Worm (Caenorhabditis elegans) whole organism, L4 larva: ENCODE measurements around the gene W06A7.2.

Experiments used
- aha-1 ChIP-seq: fragments of 150-350 bp; peaks from one replicate; lab custom pipeline; 2014; ENCODE audit warnings: missing biosample characterization, missing genetic modification characterization
- aly-2 ChIP-seq: sonication (generic microtip); optimal IDR thresholded peaks from 2 replicates; lab custom pipeline; 2018; ENCODE audit warnings: missing biosample characterization, missing genetic modification characterization
- ceh-28 ChIP-seq: fragments of 150-350 bp; optimal IDR thresholded peaks from 2 replicates; lab custom pipeline; 2014; ENCODE audit warnings: missing biosample characterization, missing genetic modification reagents, missing genetic modification characterization
- dmd-8 ChIP-seq: fragments of 200-800 bp; sonication (Bioruptor generic); IDR thresholded peaks from 2 replicates; pipeline ENCODE4 v1.3.6; 2022; ENCODE audit warnings: missing genetic modification characterization, missing compliant biosample characterization
- fos-1 ChIP-seq: fragments of 150-350 bp; optimal IDR thresholded peaks from 2 replicates; lab custom pipeline; 2014; ENCODE audit warnings: missing biosample characterization, missing genetic modification characterization
- madf-9 ChIP-seq: fragments of 200-800 bp; sonication (Bioruptor generic); conservative IDR thresholded peaks from 2 replicates; pipeline ENCODE4 v1.3.6; 2022; ENCODE audit warnings: missing genetic modification reagents, missing genetic modification characterization, missing compliant biosample characterization
- mep-1 ChIP-seq: fragments of 150-350 bp; sonication (generic microtip); optimal IDR thresholded peaks from 3 replicates; lab custom pipeline; 2014; ENCODE audit warnings: missing biosample characterization, missing genetic modification characterization
- mxl-2 ChIP-seq: fragments of 200-800 bp; sonication (Bioruptor generic); conservative IDR thresholded peaks from 2 replicates; pipeline ENCODE4 v1.3.6; 2022; ENCODE audit warnings: missing genetic modification reagents, missing genetic modification characterization, missing compliant biosample characterization
- nhr-237 ChIP-seq: sonication (generic microtip); optimal IDR thresholded peaks from 2 replicates; lab custom pipeline; 2017; ENCODE audit warnings: missing biosample characterization, missing genetic modification characterization
- nhr-76 ChIP-seq: fragments of 150-350 bp; optimal IDR thresholded peaks from 2 replicates; lab custom pipeline; 2014; ENCODE audit warnings: missing biosample characterization, missing genetic modification characterization
- nhr-77 ChIP-seq: fragments of 150-350 bp; optimal IDR thresholded peaks from 2 replicates; lab custom pipeline; 2014; ENCODE audit warnings: missing biosample characterization, missing genetic modification characterization
- pha-4 ChIP-seq, 2 experiments: fragments of 150-350 bp in 1 of 2; fragments of 200-800 bp in 1 of 2; sonication (Bioruptor generic) in 1 of 2; IDR thresholded peaks in 1 of 2; optimal IDR thresholded peaks in 1 of 2; 2 replicates each; pipeline versions ENCODE4 v1.3.6 to Lab custom; 2014 to 2022; ENCODE audit warnings: missing genetic modification characterization in 2 of 2, missing genetic modification reagents in 2 of 2, missing biosample characterization in 1 of 2, missing compliant biosample characterization in 1 of 2
- sdz-12 ChIP-seq: fragments of 200-800 bp; sonication (Bioruptor generic); optimal IDR thresholded peaks from 2 replicates; lab custom pipeline; 2018; ENCODE audit warnings: mild to moderate bottlenecking, missing genetic modification characterization, missing compliant biosample characterization
- zag-1 ChIP-seq: fragments of 150-350 bp; optimal IDR thresholded peaks from 2 replicates; lab custom pipeline; 2014; ENCODE audit warnings: missing biosample characterization, missing genetic modification characterization

- TF ChIP-seq sdz-12 (GFP tag; lab: Kevin White, UChicago) = no peak
- no peak for TF ChIP-seq nhr-77 (tag; lab: Kevin White, UChicago)
- no peak for TF ChIP-seq dmd-8
- no peak for TF ChIP-seq madf-9 (GFP tag; lab: Robert Waterston, UW)
- no peak for TF ChIP-seq mep-1 (tag; lab: Kevin White, UChicago)
- no peak for TF ChIP-seq nhr-237 (tag; lab: Kevin White, UChicago)
- no peak for TF ChIP-seq ceh-28 (tag; lab: Kevin White, UChicago)
- no peak for TF ChIP-seq nhr-76
- no peak for TF ChIP-seq aly-2 (tag; lab: Kevin White, UChicago)
- TF ChIP-seq mxl-2 (GFP tag; lab: Robert Waterston, UW) = no peak
- TF ChIP-seq zag-1 (tag; lab: Kevin White, UChicago) = no peak
- no peak for TF ChIP-seq aha-1 (tag; lab: Kevin White, UChicago)
- no peak for TF ChIP-seq fos-1 (tag; lab: Kevin White, UChicago)
- no peak for TF ChIP-seq pha-4 (GFP tag; IDR thresholded peaks at IDR 0.05; lab: Robert Waterston, UW)
- TF ChIP-seq pha-4 (tag; optimal IDR thresholded peaks at IDR 0.05; lab: Kevin White, UChicago) = no peak
Observed at ce11 chrV:14858503-14858902, 36.9 kb downstream of the W06A7.2 start, which contains the start of gene npr-13.
